Worm (Caenorhabditis elegans) whole organism, L3 larva: ENCODE results near the gene nhr-182.

ENCODE experiments used
- ZK546.5 ChIP-seq: sonication (generic microtip); optimal IDR thresholded peaks from 2 replicates; lab custom pipeline; 2017; ENCODE audit warnings: missing biosample characterization, missing genetic modification characterization
- ama-1 ChIP-seq: fragments of 150-350 bp; optimal IDR thresholded peaks from 2 replicates; lab custom pipeline; 2018
- ceh-16 ChIP-seq: sonication (generic microtip); optimal IDR thresholded peaks from 2 replicates; lab custom pipeline; 2017; ENCODE audit warnings: missing biosample characterization, missing genetic modification characterization
- ceh-28 ChIP-seq: fragments of 150-350 bp; optimal IDR thresholded peaks from 2 replicates; lab custom pipeline; 2014; ENCODE audit warnings: missing biosample characterization, missing genetic modification reagents, missing genetic modification characterization
- ceh-82 ChIP-seq: fragments of 150-350 bp; optimal IDR thresholded peaks from 2 replicates; lab custom pipeline; 2014; ENCODE audit warnings: missing biosample characterization, missing genetic modification characterization
- ceh-9 ChIP-seq: sonication (generic microtip); optimal IDR thresholded peaks from 2 replicates; lab custom pipeline; 2018; ENCODE audit warnings: missing biosample characterization, missing genetic modification characterization
- egl-27 ChIP-seq: sonication (generic microtip); optimal IDR thresholded peaks from 4 replicates; lab custom pipeline; 2017; ENCODE audit warnings: missing biosample characterization, missing genetic modification reagents, missing genetic modification characterization
- egl-5 ChIP-seq: fragments of 150-350 bp; optimal IDR thresholded peaks from 2 replicates; lab custom pipeline; 2017; ENCODE audit warnings: missing biosample characterization, missing genetic modification reagents, missing genetic modification characterization, inconsistent platforms
- elt-2 ChIP-seq: sonication (generic microtip); optimal IDR thresholded peaks from 2 replicates; lab custom pipeline; 2016; ENCODE audit warnings: missing genetic modification reagents, mild to moderate bottlenecking, missing genetic modification characterization, missing compliant biosample characterization
- elt-3 ChIP-seq, 3 experiments: fragments of 150-350 bp in 1 of 3; sonication (generic microtip) in 2 of 3; optimal IDR thresholded peaks; 2 replicates in 2 of 3; 4 replicates in 1 of 3; lab custom pipeline; 2014 to 2017; ENCODE audit warnings: missing biosample characterization in 3 of 3, missing genetic modification characterization in 3 of 3
- eor-1 ChIP-seq, 2 experiments: fragments of 150-350 bp; optimal IDR thresholded peaks; 2 replicates each; lab custom pipeline; 2014 to 2018; ENCODE audit warnings: missing biosample characterization in 2 of 2, missing genetic modification characterization in 2 of 2
- fos-1 ChIP-seq: fragments of 150-350 bp; optimal IDR thresholded peaks from 2 replicates; lab custom pipeline; 2014; ENCODE audit warnings: missing biosample characterization, missing genetic modification characterization
- hmg-11 ChIP-seq: sonication (generic microtip); optimal IDR thresholded peaks from 2 replicates; lab custom pipeline; 2016; ENCODE audit warnings: missing genetic modification characterization, missing compliant biosample characterization
- jun-1 ChIP-seq: fragments of 150-350 bp; optimal IDR thresholded peaks from 2 replicates; lab custom pipeline; 2014; ENCODE audit warnings: missing biosample characterization, missing genetic modification reagents, missing genetic modification characterization
- lin-15B ChIP-seq: fragments of 150-350 bp; optimal IDR thresholded peaks from 2 replicates; lab custom pipeline; 2014; ENCODE audit warnings: missing biosample characterization, missing genetic modification characterization
- lin-39 ChIP-seq: fragments of 150-350 bp; optimal IDR thresholded peaks from 2 replicates; lab custom pipeline; 2018; ENCODE audit warnings: missing biosample characterization, missing genetic modification reagents, missing genetic modification characterization
- mml-1 ChIP-seq: fragments of 150-350 bp; sonication (generic microtip); optimal IDR thresholded peaks from 3 replicates; lab custom pipeline; 2014; ENCODE audit warnings: missing biosample characterization, missing genetic modification characterization
- nfya-1 ChIP-seq: sonication (generic microtip); optimal IDR thresholded peaks from 2 replicates; lab custom pipeline; 2017; ENCODE audit warnings: missing genetic modification characterization, mild to moderate bottlenecking, missing compliant biosample characterization, antibody characterized with exemption, moderate library complexity; ENCODE audit not compliant: insufficient read depth
- nhr-25 ChIP-seq: sonication (generic microtip); optimal IDR thresholded peaks from 2 replicates; lab custom pipeline; 2017; ENCODE audit warnings: missing biosample characterization, missing genetic modification characterization
- nhr-28 ChIP-seq: fragments of 150-350 bp; optimal IDR thresholded peaks from 2 replicates; lab custom pipeline; 2014; ENCODE audit warnings: missing biosample characterization, missing genetic modification characterization
- nhr-43 ChIP-seq: sonication (generic microtip); optimal IDR thresholded peaks from 2 replicates; lab custom pipeline; 2016; ENCODE audit warnings: mild to moderate bottlenecking, missing genetic modification characterization, missing compliant biosample characterization; ENCODE audit not compliant: poor library complexity, severe bottlenecking
- nhr-67 ChIP-seq: fragments of 150-350 bp; optimal IDR thresholded peaks from 2 replicates; lab custom pipeline; 2014; ENCODE audit warnings: missing biosample characterization, missing genetic modification characterization
- nhr-76 ChIP-seq: fragments of 150-350 bp; sonication (generic microtip); optimal IDR thresholded peaks from 5 replicates; lab custom pipeline; 2014; ENCODE audit warnings: missing biosample characterization, missing genetic modification characterization
- nhr-77 ChIP-seq: fragments of 150-350 bp; optimal IDR thresholded peaks from 2 replicates; lab custom pipeline; 2014; ENCODE audit warnings: missing biosample characterization, missing genetic modification characterization
- pha-4 ChIP-seq: fragments of 150-350 bp; optimal IDR thresholded peaks from 2 replicates; lab custom pipeline; 2014; ENCODE audit warnings: missing biosample characterization, missing genetic modification reagents, missing genetic modification characterization
- pqm-1 ChIP-seq: fragments of 150-350 bp; optimal IDR thresholded peaks from 2 replicates; lab custom pipeline; 2017; ENCODE audit warnings: missing biosample characterization, missing genetic modification characterization, inconsistent platforms
- sea-2 ChIP-seq: fragments of 150-350 bp; sonication (generic microtip); optimal IDR thresholded peaks from 4 replicates; lab custom pipeline; 2014; ENCODE audit warnings: missing biosample characterization, missing genetic modification reagents, missing genetic modification characterization
- skn-1 ChIP-seq: fragments of 150-350 bp; optimal IDR thresholded peaks from 2 replicates; lab custom pipeline; 2014; ENCODE audit warnings: missing biosample characterization, missing genetic modification characterization
- snpc-4 ChIP-seq: fragments of 150-350 bp; optimal IDR thresholded peaks from 2 replicates; lab custom pipeline; 2014; ENCODE audit warnings: missing biosample characterization, missing genetic modification characterization
- unc-39 ChIP-seq: sonication (generic microtip); optimal IDR thresholded peaks from 4 replicates; lab custom pipeline; 2017; ENCODE audit warnings: missing biosample characterization, missing genetic modification characterization
- zag-1 ChIP-seq: fragments of 150-350 bp; optimal IDR thresholded peaks from 2 replicates; lab custom pipeline; 2014; ENCODE audit warnings: missing biosample characterization, missing genetic modification characterization
- ztf-11 ChIP-seq: fragments of 150-350 bp; optimal IDR thresholded peaks from 2 replicates; lab custom pipeline; 2014; ENCODE audit warnings: missing biosample characterization, missing genetic modification characterization
- ztf-4 ChIP-seq: fragments of 150-350 bp; optimal IDR thresholded peaks from 2 replicates; lab custom pipeline; 2014; ENCODE audit warnings: missing biosample characterization, missing genetic modification characterization

The nhr-182 gene

ce11 chrV:2235848-2236247 lies 23.9 kb downstream of the nhr-182 start, which contains the start of gene cyp-33C4:
Gene cyp-33C4, plus strand, starts transcription at chrV:2236140.
- no peak for TF ChIP-seq nhr-67
- TF ChIP-seq ZK546.5 (tag; lab: Kevin White, UChicago), result no peak
- TF ChIP-seq ama-1 (lab: Kevin White, UChicago), result no peak
- TF ChIP-seq elt-2 (tag; lab: Kevin White, UChicago), result peak; percentile 43
- TF ChIP-seq hmg-11 (tag; lab: Kevin White, UChicago), result peak; percentile 47
- no peak for TF ChIP-seq ceh-16 (tag; lab: Kevin White, UChicago)
- no peak for TF ChIP-seq mml-1 (tag; lab: Kevin White, UChicago)
- TF ChIP-seq ceh-9, result no peak
- no peak for TF ChIP-seq egl-5 (tag; lab: Kevin White, UChicago)
- no peak for TF ChIP-seq nhr-77 (tag; lab: Kevin White, UChicago)
- no peak for TF ChIP-seq fos-1 (tag; lab: Kevin White, UChicago)
- TF ChIP-seq ceh-28, result no peak
- peak; percentile 39 for TF ChIP-seq pha-4
- no peak for TF ChIP-seq skn-1 (tag; lab: Kevin White, UChicago)
- no peak for TF ChIP-seq lin-15B (tag; lab: Kevin White, UChicago)
- TF ChIP-seq egl-27 (tag; lab: Kevin White, UChicago), result no peak
- TF ChIP-seq elt-3 (tag; optimal IDR thresholded peaks at IDR 0.05; lab: Kevin White, UChicago), result no peak
- TF ChIP-seq zag-1 (tag; lab: Kevin White, UChicago), result no peak
- no peak for TF ChIP-seq nhr-28
- peak; percentile 63 for TF ChIP-seq pqm-1
- TF ChIP-seq nfya-1, result peak; percentile 38
- TF ChIP-seq ceh-82 (tag; lab: Kevin White, UChicago), result no peak
- TF ChIP-seq jun-1 (tag; lab: Kevin White, UChicago), result peak; percentile 25
- no peak for TF ChIP-seq nhr-76 (tag; lab: Kevin White, UChicago)
- no peak for TF ChIP-seq ztf-4 (tag; lab: Kevin White, UChicago)
- no peak for TF ChIP-seq unc-39 (tag; lab: Kevin White, UChicago)

ce11 chrV:2233177-2233576 lies 26.6 kb downstream of the nhr-182 start, which contains the start of gene nhr-96:
Gene nhr-96, plus strand, starts transcription at chrV:2233477.
- no peak for TF ChIP-seq sea-2 (GFP tag; lab: Kevin White, UChicago)
- no peak for TF ChIP-seq ceh-9
- TF ChIP-seq ztf-11 (tag; lab: Kevin White, UChicago), result no peak

ce11 chrV:2230912-2231311 lies 28.8 kb downstream of the nhr-182 start, which contains the start of gene nhr-134:
Gene nhr-134, plus strand, starts transcription at chrV:2231223.
- peak; percentile 53 for TF ChIP-seq elt-2 (tag; lab: Kevin White, UChicago)
- peak; percentile 63 for TF ChIP-seq pha-4
- peak; percentile 34 for TF ChIP-seq snpc-4 (tag; lab: Kevin White, UChicago)
- TF ChIP-seq elt-3 (tag; optimal IDR thresholded peaks at IDR 0.05; lab: Kevin White, UChicago), result no peak
- TF ChIP-seq, all 47 proteins: peak for 3

ce11 chrV:2228781-2229180 lies 30.9 kb downstream of the nhr-182 start, which contains the start of gene nhr-126:
Gene nhr-126, plus strand, starts transcription at chrV:2229081.
- TF ChIP-seq nhr-43 (tag; lab: Kevin White, UChicago) (no peak), ceh-28 (no peak), pqm-1 (no peak), nhr-25 (tag; lab: Kevin White, UChicago) (no peak), skn-1 (tag; lab: Kevin White, UChicago) (no peak), lin-39 (tag; lab: Kevin White, UChicago) (no peak), nhr-28 (no peak), nhr-77 (tag; lab: Kevin White, UChicago) (no peak), hmg-11 (tag; lab: Kevin White, UChicago) (no peak)

DNA sequence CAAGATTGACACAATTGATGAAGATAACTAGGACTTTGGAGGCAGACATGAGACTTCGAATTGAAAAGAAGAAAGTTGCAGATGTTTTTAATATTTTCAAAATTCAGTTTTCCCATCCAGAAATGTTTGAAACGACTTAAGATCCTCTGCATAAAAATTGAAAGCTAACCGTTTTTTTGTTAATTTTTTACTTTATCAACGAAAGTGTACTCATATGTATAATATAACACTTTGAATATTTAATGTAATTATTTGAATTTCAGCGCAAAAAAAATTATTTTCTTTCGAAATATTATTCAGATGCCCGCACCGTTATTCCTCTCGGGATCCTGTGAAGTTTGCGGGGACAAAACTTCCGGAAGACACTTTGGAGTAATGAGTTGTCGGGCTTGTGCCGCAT lies 32.8 kb downstream of the nhr-182 start, which contains the start of gene nhr-18:
TSS of gene nhr-18 (plus strand) at position 301 of the 400 bp plus-strand sequence.
- TF ChIP-seq nfya-1 (no peak), egl-5 (tag; lab: Kevin White, UChicago) (no peak), eor-1 (tag; optimal IDR thresholded peaks at IDR 0.05; lab: Kevin White, UChicago) (no peak), nhr-77 (tag; lab: Kevin White, UChicago) (no peak)
